Worm (Caenorhabditis elegans) whole organism, young adult: Measurements from ENCODE around the gene flp-16.

ENCODE experiments used
- aptf-2 ChIP-seq: fragments of 200-800 bp; sonication (Bioruptor generic); conservative IDR thresholded peaks from 2 replicates; pipeline ENCODE4 v1.3.6; 2022; ENCODE audit warnings: missing genetic modification reagents, missing genetic modification characterization, missing compliant biosample characterization
- attf-5 ChIP-seq: fragments of 200-800 bp; sonication (Bioruptor generic); optimal IDR thresholded peaks from 2 replicates; lab custom pipeline; 2018; ENCODE audit warnings: mild to moderate bottlenecking, missing genetic modification characterization, missing compliant biosample characterization
- ceh-58 ChIP-seq: fragments of 200-800 bp; sonication (Bioruptor generic); IDR thresholded peaks from 2 replicates; pipeline ENCODE4 v1.3.6; 2022; ENCODE audit warnings: missing genetic modification characterization, missing compliant biosample characterization
- efl-1 ChIP-seq: fragments of 150-350 bp; optimal IDR thresholded peaks from 2 replicates; lab custom pipeline; 2014; ENCODE audit warnings: missing biosample characterization, missing genetic modification reagents, missing genetic modification characterization
- let-607 ChIP-seq, 2 experiments: fragments of 200-800 bp in 1 of 2; sonication (Bioruptor generic) in 1 of 2; sonication (generic microtip) in 1 of 2; optimal IDR thresholded peaks; 2 replicates each; lab custom pipeline; 2016 to 2018; ENCODE audit warnings: mild to moderate bottlenecking in 2 of 2, missing compliant biosample characterization in 2 of 2, missing genetic modification characterization in 2 of 2, moderate library complexity in 2 of 2, missing genotype in 1 of 2
- mxl-1 ChIP-seq: sonication (generic microtip); optimal IDR thresholded peaks from 2 replicates; lab custom pipeline; 2016; ENCODE audit warnings: missing genetic modification characterization, missing compliant biosample characterization

ce11 chrII:13235289-13235688 lies at the start of gene flp-16:
- TF ChIP-seq aptf-2 (GFP tag; lab: Robert Waterston, UW): no peak
- no peak for TF ChIP-seq attf-5 (GFP tag; lab: Kevin White, UChicago)
- no peak for TF ChIP-seq efl-1 (GFP tag; lab: Kevin White, UChicago)
- TF ChIP-seq mxl-1 (tag; lab: Kevin White, UChicago): no peak
- TF ChIP-seq let-607 (tag; optimal IDR thresholded peaks at IDR 0.05; lab: Kevin White, UChicago): no peak
- no peak for TF ChIP-seq ceh-58
